Fruit fly (Drosophila melanogaster) whole organism: ENCODE measurements around the gene CG32026.

ENCODE experiments used
- CG8478 ChIP-seq: fragments of >200 bp; optimal IDR thresholded peaks from 2 replicates; lab custom pipeline; 2018; ENCODE audit warnings: inconsistent platforms
- Dll ChIP-seq: fragments of >200 bp; optimal IDR thresholded peaks from 2 replicates; lab custom pipeline; 2017
- EcR ChIP-seq, 2 experiments: fragments of >200 bp; optimal IDR thresholded peaks; 2 replicates each; lab custom pipeline; 2017; ENCODE audit warnings: missing biosample characterization in 2 of 2, missing genetic modification characterization in 2 of 2, missing genetic modification reagents in 2 of 2
- pan ChIP-seq: fragments of >200 bp; optimal IDR thresholded peaks from 2 replicates; lab custom pipeline; 2017
- psq ChIP-seq: fragments of >200 bp; optimal IDR thresholded peaks from 2 replicates; lab custom pipeline; 2017
- usp ChIP-seq: fragments of >200 bp; optimal IDR thresholded peaks from 2 replicates; lab custom pipeline; 2017; ENCODE audit warnings: missing biosample characterization, missing genetic modification characterization, mixed read lengths

Gene CG32026

dm6 chr3L:8836162-8836561, at the start of gene CG32026:
CG32026 (plus strand) TSS chr3L:8836462.
- no peak for TF ChIP-seq EcR (GFP tag; optimal IDR thresholded peaks at IDR 0.05; lab: Kevin White, UChicago)
- TF ChIP-seq Dll (lab: Kevin White, UChicago), result no peak
- no peak for TF ChIP-seq psq (lab: Kevin White, UChicago)
- TF ChIP-seq usp, result no peak
- TF ChIP-seq CG8478 (lab: Kevin White, UChicago), result no peak
- TF ChIP-seq pan, result no peak

- no peak for TF ChIP-seq usp
- TF ChIP-seq psq (lab: Kevin White, UChicago), result no peak
- no peak for TF ChIP-seq EcR (GFP tag; optimal IDR thresholded peaks at IDR 0.05; lab: Kevin White, UChicago)
- TF ChIP-seq pan, result no peak
- TF ChIP-seq Dll (lab: Kevin White, UChicago), result no peak
- no peak for TF ChIP-seq CG8478 (lab: Kevin White, UChicago)
These were observed 49.0 kb upstream of the CG32026 start for dm6 chr3L:8787240-8787639.

dm6 chr3L:8787701-8788100, 48.6 kb upstream of the CG32026 start:
- TF ChIP-seq EcR (GFP tag; optimal IDR thresholded peaks at IDR 0.05; lab: Kevin White, UChicago) (no peak), usp (no peak)

DNA sequence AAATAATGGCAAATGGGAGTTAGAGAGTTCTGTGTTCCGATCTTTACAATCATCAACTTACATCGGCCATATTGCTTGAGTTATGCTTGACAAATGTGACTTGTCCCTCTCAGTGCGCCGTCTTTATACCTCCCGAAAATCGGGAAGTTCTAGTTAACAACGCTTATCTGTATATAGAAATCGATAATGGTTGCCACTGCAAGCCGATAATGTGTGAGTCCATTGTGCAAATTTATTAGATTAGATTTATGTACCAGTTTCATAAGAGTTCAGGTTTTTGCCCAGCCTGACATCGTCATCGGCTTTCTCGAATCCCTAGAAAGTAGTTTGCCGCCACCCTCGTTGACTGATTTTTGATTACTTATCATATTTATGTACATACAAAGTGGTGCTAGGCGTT, 47.8 kb upstream of the CG32026 start, which contains the start of gene Acbp5:
Gene Acbp5, minus strand, starts transcription at position 101 of the 400 bp plus-strand sequence.
- TF ChIP-seq psq (lab: Kevin White, UChicago), result no peak
- TF ChIP-seq EcR (GFP tag; optimal IDR thresholded peaks at IDR 0.05; lab: Kevin White, UChicago), result no peak
- TF ChIP-seq Dll (lab: Kevin White, UChicago), result no peak
- no peak for TF ChIP-seq CG8478 (lab: Kevin White, UChicago)
- no peak for TF ChIP-seq usp

DNA sequence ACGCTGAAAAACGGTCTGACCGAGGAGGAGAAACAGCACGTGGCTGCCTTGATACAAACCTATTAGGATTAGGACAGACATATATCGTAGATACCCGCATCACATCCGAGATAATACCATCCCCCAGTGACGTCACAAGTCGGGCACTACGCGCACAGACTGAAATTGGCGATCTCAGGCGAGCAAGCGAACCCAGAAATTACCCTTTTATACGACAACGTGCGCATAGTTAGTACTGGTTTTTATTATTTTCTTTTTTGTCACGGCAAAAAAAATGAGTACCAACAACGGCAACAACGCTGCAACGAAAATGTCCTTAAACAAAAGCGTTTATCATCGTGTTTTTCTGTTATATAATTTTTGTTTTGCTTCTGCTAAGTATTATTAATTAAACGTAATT, 38.1 kb upstream of the CG32026 start:
- no peak for TF ChIP-seq EcR (GFP tag; optimal IDR thresholded peaks at IDR 0.05; lab: Kevin White, UChicago)
- no peak for TF ChIP-seq Dll (lab: Kevin White, UChicago)
- no peak for TF ChIP-seq pan
- no peak for TF ChIP-seq CG8478 (lab: Kevin White, UChicago)
- TF ChIP-seq usp, result no peak
- no peak for TF ChIP-seq psq (lab: Kevin White, UChicago)

- no peak for TF ChIP-seq pan
- TF ChIP-seq psq (lab: Kevin White, UChicago), result no peak
- no peak for TF ChIP-seq usp
- TF ChIP-seq CG8478 (lab: Kevin White, UChicago), result no peak
- no peak for TF ChIP-seq EcR (GFP tag; optimal IDR thresholded peaks at IDR 0.05; lab: Kevin White, UChicago)
- TF ChIP-seq Dll (lab: Kevin White, UChicago), result no peak
These were observed 37.7 kb upstream of the CG32026 start for dm6 chr3L:8798539-8798938.

DNA sequence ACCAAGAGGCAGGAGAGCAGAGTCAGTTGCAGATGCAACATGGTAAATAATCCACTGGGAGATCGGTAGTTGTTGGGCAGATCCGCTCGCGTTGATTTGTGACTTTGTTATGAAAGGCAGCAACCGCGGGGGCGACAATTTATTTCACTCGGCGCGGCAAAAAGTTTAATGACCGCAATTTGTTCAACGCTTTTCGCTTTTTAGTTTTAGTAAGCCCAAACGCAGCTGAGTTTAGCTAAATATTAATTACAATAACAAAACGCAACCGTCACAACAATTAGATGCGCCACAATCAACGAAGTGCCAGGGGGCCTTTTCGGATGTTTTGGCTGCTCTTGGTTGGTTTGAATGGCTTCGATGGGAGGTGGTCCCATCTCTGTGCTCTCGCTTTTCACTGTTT, 35.8 kb upstream of the CG32026 start, which contains the start of gene CG13310:
Gene CG13310, minus strand, starts transcription at position 101 of the 400 bp plus-strand sequence.
- TF ChIP-seq CG8478 (lab: Kevin White, UChicago) (no peak), pan (no peak), usp (no peak), EcR (GFP tag; optimal IDR thresholded peaks at IDR 0.05; lab: Kevin White, UChicago) (no peak), psq (lab: Kevin White, UChicago) (no peak)

DNA sequence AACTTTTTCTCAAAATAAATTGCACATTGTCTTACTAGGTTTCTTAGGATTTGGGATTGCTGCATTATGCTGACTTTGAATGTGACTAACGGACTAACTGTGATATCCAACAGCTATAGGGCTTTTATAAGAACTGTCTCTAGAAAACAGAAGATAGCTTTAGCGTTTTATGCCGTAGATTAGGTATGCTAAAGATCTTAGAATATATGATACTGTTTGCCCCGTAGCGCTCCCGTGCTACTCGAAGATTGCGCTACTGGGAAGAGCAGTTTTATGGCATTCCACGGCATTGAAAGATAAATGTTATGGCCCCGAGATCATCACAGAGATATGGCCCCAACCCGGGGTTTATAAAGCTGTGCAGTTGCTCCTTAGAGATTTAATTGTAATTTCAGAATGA, 34.2 kb upstream of the CG32026 start, which contains the start of the genes CG13311 and CG34426:
Gene CG13311, minus strand, starts transcription at position 101 of the 400 bp plus-strand sequence.
Gene CG34426, plus strand, starts transcription at position 400 of the 400 bp plus-strand sequence.
- no peak for TF ChIP-seq psq (lab: Kevin White, UChicago)

DNA sequence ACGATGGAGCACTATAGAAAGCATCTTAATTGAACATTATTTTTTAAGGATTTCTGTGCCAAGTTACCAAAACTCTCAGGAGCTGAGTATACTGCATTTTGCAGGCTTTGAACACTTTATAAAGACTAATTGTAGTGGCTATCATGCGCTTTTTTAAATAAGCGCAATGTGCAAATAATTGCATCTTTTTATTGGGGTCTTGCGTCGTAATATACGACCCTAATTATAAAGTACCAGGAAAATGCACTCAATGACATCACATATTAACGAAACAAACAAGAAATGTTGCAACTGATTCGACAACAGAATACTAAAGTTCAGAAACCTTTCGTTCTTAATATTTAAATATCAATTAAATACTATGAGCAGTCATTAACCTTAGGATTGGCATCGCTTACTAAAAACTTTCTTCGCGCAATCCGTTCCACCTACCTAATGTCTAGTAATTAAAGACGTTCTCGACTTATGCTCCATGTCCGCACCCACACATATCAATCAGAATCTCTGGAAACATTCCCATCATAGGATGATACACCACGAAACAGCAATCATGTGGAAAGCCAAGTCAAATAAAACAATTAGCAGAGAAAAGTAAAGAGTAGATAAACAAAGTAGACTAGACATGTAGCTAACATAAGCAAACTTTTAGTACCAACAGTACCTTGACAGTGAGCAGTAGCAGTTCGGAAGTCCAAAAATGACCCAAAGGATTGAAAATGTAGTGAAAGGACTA, 32.0 kb upstream of the CG32026 start, which contains the start of the genes CG32023 and CG34427:
Gene CG32023, minus strand, starts transcription at position 101 of the 733 bp plus-strand sequence.
Gene CG34427, plus strand, starts transcription at position 683 of the 733 bp plus-strand sequence.
- TF ChIP-seq EcR (GFP tag; optimal IDR thresholded peaks at IDR 0.05; lab: Kevin White, UChicago) (no peak), usp (no peak), psq (lab: Kevin White, UChicago) (no peak), Dll (lab: Kevin White, UChicago) (no peak), CG8478 (lab: Kevin White, UChicago) (no peak), pan (no peak)

- TF ChIP-seq CG8478 (lab: Kevin White, UChicago) (no peak), pan (no peak), Dll (lab: Kevin White, UChicago) (no peak), EcR (GFP tag; optimal IDR thresholded peaks at IDR 0.05; lab: Kevin White, UChicago) (no peak), usp (no peak), psq (lab: Kevin White, UChicago) (no peak)
These were observed 29.1 kb upstream of the CG32026 start, which contains the start of the genes CG13312 and CG32024 for dm6 chr3L:8807113-8807651. CG13312 (minus strand) TSS chr3L:8807213. CG32024 (plus strand) TSS chr3L:8807601.

- no peak for TF ChIP-seq psq (lab: Kevin White, UChicago)
- TF ChIP-seq CG8478 (lab: Kevin White, UChicago), result no peak
- no peak for TF ChIP-seq pan
These were observed 28.0 kb upstream of the CG32026 start, which contains the start of gene CG13308 for dm6 chr3L:8808244-8808643. CG13308 (plus strand) TSS chr3L:8808544.

dm6 chr3L:8810095-8810494, 26.2 kb upstream of the CG32026 start, which contains the start of gene CG13309:
CG13309 (plus strand) TSS chr3L:8810395.
- TF ChIP-seq Dll (lab: Kevin White, UChicago) (no peak), usp (no peak), EcR (GFP tag; optimal IDR thresholded peaks at IDR 0.05; lab: Kevin White, UChicago) (no peak), CG8478 (lab: Kevin White, UChicago) (no peak), pan (no peak), psq (lab: Kevin White, UChicago) (no peak)
